Fruit fly (Drosophila melanogaster): Measurements from ENCODE around the gene CG42788.
A peak's percentile ranks its signal among the peaks of the same experiment; 100 is the strongest.

Gene CG42788

dm6 chr3R:15128646-15129429 is 2.9 kb downstream of the CG42788 start (continued):
- TF ChIP-seq vvl (GFP tag; IDR thresholded peaks at IDR 0.05) (no peak), jing (GFP tag; optimal IDR thresholded peaks at IDR 0.05) (no peak), CG2116 (GFP tag; optimal IDR thresholded peaks at IDR 0.05) (no peak), Gug (GFP tag; IDR thresholded peaks at IDR 0.05) (no peak), Hr78 (GFP tag; optimal IDR thresholded peaks at IDR 0.05) (no peak), CG2199 (GFP tag; IDR thresholded peaks at IDR 0.05) (no peak), CG12769 (tag; optimal IDR thresholded peaks at IDR 0.05) (peak; percentile 51), Fer2 (tag; optimal IDR thresholded peaks at IDR 0.05) (no peak), ranshi (GFP tag; IDR thresholded peaks at IDR 0.05) (no peak), CG6654 (GFP tag; optimal IDR thresholded peaks at IDR 0.05) (no peak), Six4 (GFP tag; optimal IDR thresholded peaks at IDR 0.05) (no peak), sens-2 (GFP tag; IDR thresholded peaks at IDR 0.05) (no peak), CG11456 (GFP tag; IDR thresholded peaks at IDR 0.05) (0 out of 3 replicates have a peak, but pooled peaks have one; percentile 16), toy (GFP tag; IDR thresholded peaks at IDR 0.05) (no peak), CG17568 (GFP tag; optimal IDR thresholded peaks at IDR 0.05) (no peak), Nf-YB (GFP tag; optimal IDR thresholded peaks at IDR 0.05) (peak; percentile 8), CG32767 (GFP tag; IDR thresholded peaks at IDR 0.05) (no peak), CG2120 (GFP tag; optimal IDR thresholded peaks at IDR 0.05) (peak; percentile 20), CG10431 (GFP tag; optimal IDR thresholded peaks at IDR 0.05) (no peak), croc (GFP tag; conservative IDR thresholded peaks at IDR 0.05) (no peak), CG7786 (GFP tag; optimal IDR thresholded peaks at IDR 0.05) (no peak), CG17829 (tag; optimal IDR thresholded peaks at IDR 0.05) (peak; percentile 16), wor (GFP tag; IDR thresholded peaks at IDR 0.05) (no peak), otp (GFP tag; IDR thresholded peaks at IDR 0.05) (no peak), gfzf (GFP tag; optimal IDR thresholded peaks at IDR 0.05) (no peak), Awh (GFP tag; IDR thresholded peaks at IDR 0.05) (no peak; the same call in 1 of the 2 replicates), CG2129 (GFP tag; IDR thresholded peaks at IDR 0.05; ENCODE audit: partially characterized antibody) (no peak), CG18599 (GFP tag; optimal IDR thresholded peaks at IDR 0.05) (peak; percentile 34), CG4707 (GFP tag; optimal IDR thresholded peaks at IDR 0.05) (peak; percentile 3), CG4617 (GFP tag; optimal IDR thresholded peaks at IDR 0.05; ENCODE audit: borderline replicate concordance) (no peak), CG6689 (GFP tag; IDR thresholded peaks at IDR 0.05) (peak; percentile 39; the same call in 1 of the 2 replicates), CG14860 (GFP tag; IDR thresholded peaks at IDR 0.05; ENCODE audit: partially characterized antibody) (no peak), Sry-δ (GFP tag; optimal IDR thresholded peaks at IDR 0.05) (no peak), CG2678 (tag; optimal IDR thresholded peaks at IDR 0.05) (peak; percentile 75), BtbVII (GFP tag; optimal IDR thresholded peaks at IDR 0.05) (peak; percentile 68), CG1603 (tag; optimal IDR thresholded peaks at IDR 0.05) (peak; percentile 18), en (GFP tag; optimal IDR thresholded peaks at IDR 0.05) (no peak), pros (GFP tag; optimal IDR thresholded peaks at IDR 0.05) (no peak), hbn (GFP tag; IDR thresholded peaks at IDR 0.05; ENCODE audit: partially characterized antibody) (no peak), CG9215 (GFP tag; IDR thresholded peaks at IDR 0.05) (no peak), Rfx (GFP tag; IDR thresholded peaks at IDR 0.05) (peak; percentile 21; the same call in 1 of the 2 replicates), CG16863 (GFP tag; optimal IDR thresholded peaks at IDR 0.05) (no peak), dmrt99B (tag; optimal IDR thresholded peaks at IDR 0.05) (peak; percentile 61), ind (GFP tag; optimal IDR thresholded peaks at IDR 0.05) (peak; percentile 27), HLH3B (GFP tag; IDR thresholded peaks at IDR 0.05) (no peak), CG11247 (GFP tag; IDR thresholded peaks at IDR 0.05) (no peak; the same call in 1 of the 2 replicates), CG12744 (GFP tag; optimal IDR thresholded peaks at IDR 0.05) (no peak), Dad (GFP tag; optimal IDR thresholded peaks at IDR 0.05) (no peak), PHDP (tag; optimal IDR thresholded peaks at IDR 0.05) (no peak)
